Fruit fly (Drosophila melanogaster) whole organism, embryonic: ENCODE data around the gene Aps.

Source experiments
- Antp ChIP-seq: fragments of 200-800 bp; sonication (Bioruptor generic); optimal IDR thresholded peaks from 3 replicates; lab custom pipeline; 2016; ENCODE audit warnings: missing biosample characterization, missing genetic modification characterization
- Awh ChIP-seq: fragments of 200-800 bp; sonication (Bioruptor generic); IDR thresholded peaks from 2 replicates; pipeline ENCODE4, ENCODE4 v1.3.6; 2022; ENCODE audit warnings: missing biosample characterization, missing genetic modification characterization
- CG10209 ChIP-seq: fragments of 200-800 bp; sonication (Bioruptor generic); optimal IDR thresholded peaks from 3 replicates; lab custom pipeline; 2017; ENCODE audit warnings: missing biosample characterization, mild to moderate bottlenecking, missing genetic modification characterization, missing genetic modification reagents
- CG10462 ChIP-seq: fragments of 200-800 bp; sonication (Bioruptor generic); optimal IDR thresholded peaks from 2 replicates; lab custom pipeline; 2016; ENCODE audit warnings: missing biosample characterization, missing genetic modification characterization
- CG10654 ChIP-seq: fragments of 200-800 bp; sonication (Bioruptor generic); optimal IDR thresholded peaks from 2 replicates; lab custom pipeline; 2016; ENCODE audit warnings: missing biosample characterization, missing genetic modification characterization
- CG11085 ChIP-seq: fragments of 200-800 bp; sonication (Bioruptor generic); IDR thresholded peaks from 2 replicates; pipeline ENCODE4 v1.3.6; 2022; ENCODE audit warnings: missing biosample characterization, missing genetic modification characterization
- CG12769 ChIP-seq: fragments of 200-800 bp; sonication (Bioruptor generic); optimal IDR thresholded peaks from 2 replicates; lab custom pipeline; 2019; ENCODE audit warnings: missing biosample characterization, mild to moderate bottlenecking, missing genetic modification characterization, moderate library complexity
- CG1647 ChIP-seq: fragments of 200-800 bp; sonication (Bioruptor generic); optimal IDR thresholded peaks from 3 replicates; lab custom pipeline; 2016; ENCODE audit warnings: missing biosample characterization, missing genetic modification characterization
- CG16815 ChIP-seq: fragments of 200-800 bp; sonication (Bioruptor generic); optimal IDR thresholded peaks from 3 replicates; lab custom pipeline; 2017; ENCODE audit warnings: missing biosample characterization, mild to moderate bottlenecking, missing genetic modification characterization
- CG17361 ChIP-seq: fragments of 200-800 bp; sonication (Bioruptor generic); IDR thresholded peaks from 3 replicates; pipeline ENCODE4 v1.3.6; 2022; ENCODE audit warnings: missing biosample characterization, missing genetic modification characterization
- CG18011 ChIP-seq: fragments of 200-800 bp; sonication (Bioruptor generic); optimal IDR thresholded peaks from 2 replicates; lab custom pipeline; 2017; ENCODE audit warnings: missing biosample characterization, missing genetic modification characterization, mild to moderate bottlenecking, moderate library complexity, missing genotype
- CG1832 ChIP-seq: fragments of 200-800 bp; sonication (Bioruptor generic); optimal IDR thresholded peaks from 2 replicates; lab custom pipeline; 2017; ENCODE audit warnings: missing biosample characterization, mild to moderate bottlenecking, missing genetic modification characterization, inconsistent platforms
- CG2120 ChIP-seq: fragments of 200-800 bp; sonication (Bioruptor generic); optimal IDR thresholded peaks from 3 replicates; lab custom pipeline; 2016; ENCODE audit warnings: missing biosample characterization, missing genetic modification characterization
- CG2678 ChIP-seq: fragments of 200-800 bp; sonication (Bioruptor generic); optimal IDR thresholded peaks from 3 replicates; lab custom pipeline; 2019; ENCODE audit warnings: missing biosample characterization, mild to moderate bottlenecking, missing genetic modification characterization, moderate library complexity
- CG31441 ChIP-seq: fragments of 200-800 bp; sonication (Bioruptor generic); IDR thresholded peaks from 2 replicates; pipeline ENCODE4 v1.3.6; 2022; ENCODE audit warnings: missing biosample characterization, missing genetic modification characterization
- CG34376 ChIP-seq: fragments of 200-800 bp; sonication (Bioruptor generic); optimal IDR thresholded peaks from 2 replicates; lab custom pipeline; 2018; ENCODE audit warnings: missing biosample characterization, mild to moderate bottlenecking, missing genetic modification characterization
- CG42726 ChIP-seq: fragments of 200-800 bp; sonication (Bioruptor generic); IDR thresholded peaks from 2 replicates; pipeline ENCODE4 v1.3.6; 2022; ENCODE audit warnings: missing biosample characterization, missing genetic modification characterization; ENCODE audit not compliant: partially characterized antibody
- CG6854 ChIP-seq: fragments of 200-800 bp; sonication (Bioruptor generic); optimal IDR thresholded peaks from 3 replicates; lab custom pipeline; 2017; ENCODE audit warnings: missing biosample characterization, mild to moderate bottlenecking, missing genetic modification characterization
- CG7963 ChIP-seq: fragments of 200-800 bp; sonication (Bioruptor generic); IDR thresholded peaks from 3 replicates; pipeline ENCODE4 v1.3.6; 2022; ENCODE audit warnings: missing biosample characterization, missing genetic modification characterization; ENCODE audit not compliant: partially characterized antibody
- CG8359 ChIP-seq: fragments of 200-800 bp; sonication (Bioruptor generic); optimal IDR thresholded peaks from 2 replicates; lab custom pipeline; 2017; ENCODE audit warnings: missing biosample characterization, mild to moderate bottlenecking, missing genetic modification characterization, borderline replicate concordance
- CG8765 ChIP-seq: fragments of 200-800 bp; sonication (Bioruptor generic); IDR thresholded peaks from 2 replicates; pipeline ENCODE4 v1.3.6; 2022; ENCODE audit warnings: missing biosample characterization, missing genetic modification characterization
- CG8924 ChIP-seq: fragments of 200-800 bp; optimal IDR thresholded peaks from 3 replicates; lab custom pipeline; 2019; ENCODE audit warnings: missing biosample characterization, mild to moderate bottlenecking, missing genetic modification characterization, moderate library complexity
- CG9437 ChIP-seq: fragments of 200-800 bp; sonication (Bioruptor generic); optimal IDR thresholded peaks from 2 replicates; lab custom pipeline; 2018; ENCODE audit warnings: missing biosample characterization, mild to moderate bottlenecking, missing genetic modification characterization
- CG9876 ChIP-seq: fragments of 200-800 bp; sonication (Bioruptor generic); optimal IDR thresholded peaks from 2 replicates; lab custom pipeline; 2016; ENCODE audit warnings: missing biosample characterization, missing genetic modification characterization
- CTCF ChIP-seq: fragments of 200-800 bp; sonication (Bioruptor generic); optimal IDR thresholded peaks from 2 replicates; lab custom pipeline; 2017; ENCODE audit warnings: missing biosample characterization, mild to moderate bottlenecking, missing genetic modification characterization, moderate library complexity
- Camta ChIP-seq: fragments of 200-800 bp; sonication (Bioruptor generic); optimal IDR thresholded peaks from 2 replicates; lab custom pipeline; 2016; ENCODE audit warnings: missing biosample characterization, missing genetic modification characterization
- CoRest ChIP-seq: fragments of 200-800 bp; sonication (Bioruptor generic); optimal IDR thresholded peaks from 3 replicates; lab custom pipeline; 2018; ENCODE audit warnings: missing biosample characterization, mild to moderate bottlenecking, missing genetic modification characterization, moderate library complexity
- Elba2 ChIP-seq: fragments of 200-800 bp; sonication (Bioruptor generic); optimal IDR thresholded peaks from 3 replicates; lab custom pipeline; 2016; ENCODE audit warnings: missing biosample characterization, missing genetic modification characterization
- Fer1 ChIP-seq: fragments of 200-800 bp; sonication (Bioruptor generic); optimal IDR thresholded peaks from 2 replicates; lab custom pipeline; 2017; ENCODE audit warnings: missing biosample characterization, mild to moderate bottlenecking, missing genetic modification characterization
- Fer3 ChIP-seq: fragments of 200-800 bp; sonication (Bioruptor generic); optimal IDR thresholded peaks from 2 replicates; lab custom pipeline; 2018; ENCODE audit warnings: missing biosample characterization, mild to moderate bottlenecking, missing genetic modification characterization, moderate library complexity
- Jarid2 ChIP-seq: fragments of 200-800 bp; sonication (Bioruptor generic); optimal IDR thresholded peaks from 3 replicates; lab custom pipeline; 2017; ENCODE audit warnings: mild to moderate bottlenecking, missing biosample characterization, missing genetic modification reagents, missing genetic modification characterization
- Lpt ChIP-seq: fragments of >200 bp; optimal IDR thresholded peaks from 2 replicates; lab custom pipeline; 2018; ENCODE audit warnings: missing biosample characterization, missing genetic modification characterization
- Med ChIP-seq: fragments of 200-800 bp; sonication (Bioruptor generic); peaks from one replicate; lab custom pipeline; 2016; ENCODE audit warnings: missing biosample characterization, missing genetic modification characterization, mild to moderate bottlenecking, inconsistent platforms, moderate library complexity
- NK7.1 ChIP-seq: fragments of 200-800 bp; sonication (Bioruptor generic); optimal IDR thresholded peaks from 3 replicates; lab custom pipeline; 2016; ENCODE audit warnings: missing biosample characterization, missing genetic modification characterization
- Pdp1 ChIP-seq, 2 experiments: fragments of 200-800 bp; sonication (Bioruptor generic); optimal IDR thresholded peaks; 3 replicates each; lab custom pipeline; 2016; ENCODE audit warnings: missing biosample characterization in 2 of 2, missing genetic modification characterization in 2 of 2, mild to moderate bottlenecking in 1 of 2, moderate library complexity in 1 of 2
- Ssrp ChIP-seq: fragments of 200-800 bp; sonication (Bioruptor generic); optimal IDR thresholded peaks from 2 replicates; lab custom pipeline; 2018; ENCODE audit warnings: missing biosample characterization, mild to moderate bottlenecking, missing genetic modification characterization, moderate library complexity
- corto ChIP-seq: fragments of 200-800 bp; sonication (Bioruptor generic); optimal IDR thresholded peaks from 2 replicates; lab custom pipeline; 2016; ENCODE audit warnings: missing biosample characterization, mild to moderate bottlenecking, missing genetic modification characterization, moderate library complexity
- croc ChIP-seq: fragments of 200-800 bp; sonication (Bioruptor generic); conservative IDR thresholded peaks from 3 replicates; pipeline ENCODE4 v1.3.6; 2022; ENCODE audit warnings: missing biosample characterization, missing genetic modification characterization
- cwo ChIP-seq: fragments of 200-800 bp; sonication (Bioruptor generic); optimal IDR thresholded peaks from 3 replicates; lab custom pipeline; 2017; ENCODE audit warnings: missing biosample characterization, missing genetic modification characterization, mild to moderate bottlenecking, moderate library complexity, missing genetic modification reagents
- dysf ChIP-seq: fragments of 200-800 bp; sonication (Bioruptor generic); IDR thresholded peaks from 3 replicates; pipeline ENCODE4 v1.3.6; 2022; ENCODE audit warnings: missing biosample characterization, missing genetic modification characterization
- ems ChIP-seq: fragments of 200-800 bp; sonication (Bioruptor generic); optimal IDR thresholded peaks from 3 replicates; lab custom pipeline; 2016; ENCODE audit warnings: missing biosample characterization, missing genetic modification characterization
- fd102C ChIP-seq: fragments of 200-800 bp; sonication (Bioruptor generic); optimal IDR thresholded peaks from 2 replicates; lab custom pipeline; 2018; ENCODE audit warnings: missing biosample characterization, mild to moderate bottlenecking, missing genetic modification characterization, moderate library complexity
- fd3F ChIP-seq: fragments of 200-800 bp; sonication (Bioruptor generic); optimal IDR thresholded peaks from 2 replicates; lab custom pipeline; 2018; ENCODE audit warnings: missing biosample characterization, mild to moderate bottlenecking, missing genetic modification characterization, moderate library complexity
- hth ChIP-seq: fragments of >200 bp; optimal IDR thresholded peaks from 2 replicates; lab custom pipeline; 2017; ENCODE audit warnings: inconsistent platforms
- insv ChIP-seq, 2 experiments: fragments of 200-800 bp; sonication (Bioruptor generic); optimal IDR thresholded peaks; 3 replicates each; lab custom pipeline; 2016 to 2018; ENCODE audit warnings: missing biosample characterization in 2 of 2, missing genetic modification characterization in 2 of 2
- lab ChIP-seq: fragments of 200-800 bp; sonication (Bioruptor generic); optimal IDR thresholded peaks from 3 replicates; lab custom pipeline; 2017; ENCODE audit warnings: missing biosample characterization, missing genetic modification characterization, mild to moderate bottlenecking, moderate library complexity, missing genetic modification reagents
- salm ChIP-seq: fragments of 200-800 bp; sonication (Bioruptor generic); optimal IDR thresholded peaks from 2 replicates; lab custom pipeline; 2018; ENCODE audit warnings: missing biosample characterization, mild to moderate bottlenecking, missing genetic modification characterization
- trh ChIP-seq: fragments of 200-800 bp; sonication (Bioruptor generic); optimal IDR thresholded peaks from 2 replicates; lab custom pipeline; 2016; ENCODE audit warnings: missing biosample characterization, missing genetic modification characterization
- usp ChIP-seq: fragments of >200 bp; optimal IDR thresholded peaks from 2 replicates; lab custom pipeline; 2017; ENCODE audit warnings: missing biosample characterization, missing genetic modification characterization
- zf30C ChIP-seq: fragments of 200-800 bp; sonication (Bioruptor generic); optimal IDR thresholded peaks from 3 replicates; lab custom pipeline; 2018; ENCODE audit warnings: missing biosample characterization, mild to moderate bottlenecking, missing genetic modification characterization
- zfh1 ChIP-seq: fragments of 200-800 bp; sonication (Bioruptor generic); IDR thresholded peaks from 3 replicates; pipeline ENCODE4 v1.3.6; 2022; ENCODE audit warnings: missing biosample characterization, missing genetic modification characterization

The Aps gene

dm6 chr3L:10867778-10868382, 31.0 kb downstream of the Aps start (continued):
- no peak for TF ChIP-seq CG10209 (GFP tag; lab: Kevin White, UChicago)
- TF ChIP-seq CG10462, result no peak
- TF ChIP-seq CG10654 (GFP tag; lab: Kevin White, UChicago), result no peak
- TF ChIP-seq salm (tag; lab: Kevin White, UChicago), result no peak
- TF ChIP-seq lab (GFP tag; lab: Kevin White, UChicago), result peak; percentile 11
- no peak for TF ChIP-seq Awh (GFP tag; lab: Robert Waterston, UW)
- no peak for TF ChIP-seq CoRest (tag; lab: Kevin White, UChicago)
- peak; percentile 7; the same call in 1 of the 3 replicates for TF ChIP-seq dysf (GFP tag; lab: Robert Waterston, UW)
- TF ChIP-seq CG42726 (GFP tag; lab: Robert Waterston, UW), result no peak
- no peak for TF ChIP-seq Fer3
- no peak for TF ChIP-seq CG9876 (GFP tag; lab: Kevin White, UChicago)
- TF ChIP-seq CG6854, result no peak
- no peak for TF ChIP-seq zf30C (GFP tag; lab: Kevin White, UChicago)
- no peak for TF ChIP-seq CG31441 (GFP tag; lab: Robert Waterston, UW)
- no peak for TF ChIP-seq fd3F (GFP tag; lab: Kevin White, UChicago)
- TF ChIP-seq CG18011, result no peak
- TF ChIP-seq CG8765 (GFP tag; lab: Robert Waterston, UW), result no peak
- TF ChIP-seq corto (GFP tag; lab: Kevin White, UChicago), result no peak
- TF ChIP-seq CG12769 (tag; lab: Kevin White, UChicago), result no peak
- TF ChIP-seq CTCF (GFP tag; lab: Kevin White, UChicago), result no peak
- no peak for TF ChIP-seq CG2678
- no peak for TF ChIP-seq CG8924
- TF ChIP-seq Antp, result no peak
- TF ChIP-seq usp (GFP tag; lab: Kevin White, UChicago), result no peak
- no peak for TF ChIP-seq insv (GFP tag; optimal IDR thresholded peaks at IDR 0.05; lab: Kevin White, UChicago)
- no peak for TF ChIP-seq CG9437 (GFP tag; lab: Kevin White, UChicago)
- no peak for TF ChIP-seq CG8359 (GFP tag; lab: Kevin White, UChicago)
- TF ChIP-seq Jarid2, result no peak
- TF ChIP-seq ems (GFP tag; lab: Kevin White, UChicago), result no peak
- TF ChIP-seq Pdp1 (GFP tag; optimal IDR thresholded peaks at IDR 0.05; lab: Kevin White, UChicago), result no peak
- no peak for TF ChIP-seq Camta
- TF ChIP-seq Lpt (GFP tag; lab: Kevin White, UChicago), result no peak
- TF ChIP-seq NK7.1, result no peak
- no peak for TF ChIP-seq CG17361 (GFP tag; lab: Robert Waterston, UW)
- no peak for TF ChIP-seq CG34376 (GFP tag; lab: Kevin White, UChicago)
- peak; percentile 41 for TF ChIP-seq cwo (GFP tag; lab: Kevin White, UChicago)
- TF ChIP-seq CG16815 (GFP tag; lab: Kevin White, UChicago), result no peak
- no peak for TF ChIP-seq CG1647
- TF ChIP-seq Elba2 (GFP tag; lab: Kevin White, UChicago), result no peak
- TF ChIP-seq trh, result no peak
- TF ChIP-seq CG11085 (GFP tag; lab: Robert Waterston, UW), result no peak
- no peak for TF ChIP-seq CG7963 (GFP tag; lab: Robert Waterston, UW)
- no peak for TF ChIP-seq croc (GFP tag; lab: Robert Waterston, UW)
- TF ChIP-seq fd102C (GFP tag; lab: Kevin White, UChicago), result no peak
- peak; percentile 13 for TF ChIP-seq Ssrp (tag; lab: Kevin White, UChicago)
- peak; percentile 34 for TF ChIP-seq CG1832 (GFP tag; lab: Kevin White, UChicago)
- TF ChIP-seq hth (lab: Kevin White, UChicago), result no peak
- no peak for TF ChIP-seq zfh1
- no peak for TF ChIP-seq CG2120 (GFP tag; lab: Kevin White, UChicago)
- TF ChIP-seq Med, result peak; percentile 18
- peak; percentile 40 for TF ChIP-seq Fer1 (GFP tag; lab: Kevin White, UChicago)
